Worm (Caenorhabditis elegans): Measurements from ENCODE around the gene srab-7.

srab-7 gene

ce11 chrV:3132116-3132515, 22.9 kb downstream of the srab-7 start:
- TF ChIP-seq him-1 (tag; optimal IDR thresholded peaks at IDR 0.05) (no peak), W03F9.2 (tag; optimal IDR thresholded peaks at IDR 0.05) (no peak), dao-5 (tag; optimal IDR thresholded peaks at IDR 0.05) (no peak)

ce11 chrV:3128803-3129202, 26.2 kb downstream of the srab-7 start, which contains the start of gene tat-6:
TSS of gene tat-6 (plus strand) at chrV:3129103.
- TF ChIP-seq dao-5 (tag; optimal IDR thresholded peaks at IDR 0.05) (no peak), W03F9.2 (tag; optimal IDR thresholded peaks at IDR 0.05) (no peak), him-1 (tag; optimal IDR thresholded peaks at IDR 0.05) (no peak)

ce11 chrV:3127670-3128069, 27.3 kb downstream of the srab-7 start, which contains the start of gene Y73C8C.10:
TSS of gene Y73C8C.10 (minus strand) at chrV:3127770.
- no peak for TF ChIP-seq dao-5 (tag; optimal IDR thresholded peaks at IDR 0.05)
- no peak for TF ChIP-seq W03F9.2 (tag; optimal IDR thresholded peaks at IDR 0.05)
- TF ChIP-seq him-1 (tag; optimal IDR thresholded peaks at IDR 0.05), result no peak

ce11 chrV:3124912-3125311, 30.1 kb downstream of the srab-7 start, which contains the start of gene Y73C8C.12:
TSS of gene Y73C8C.12 (plus strand) at chrV:3125212.
- TF ChIP-seq dao-5 (tag; optimal IDR thresholded peaks at IDR 0.05) (no peak), him-1 (tag; optimal IDR thresholded peaks at IDR 0.05) (no peak)

- TF ChIP-seq W03F9.2 (tag; optimal IDR thresholded peaks at IDR 0.05) (no peak), dao-5 (tag; optimal IDR thresholded peaks at IDR 0.05) (no peak), him-1 (tag; optimal IDR thresholded peaks at IDR 0.05) (no peak)
These were observed 32.6 kb downstream of the srab-7 start for ce11 chrV:3122403-3122802.

ce11 chrV:3121743-3122142, 33.2 kb downstream of the srab-7 start, which contains the start of gene srt-56:
TSS of gene srt-56 (minus strand) at chrV:3121843.
- TF ChIP-seq W03F9.2 (tag; optimal IDR thresholded peaks at IDR 0.05) (no peak), him-1 (tag; optimal IDR thresholded peaks at IDR 0.05) (no peak), dao-5 (tag; optimal IDR thresholded peaks at IDR 0.05) (no peak)

- no peak for TF ChIP-seq W03F9.2 (tag; optimal IDR thresholded peaks at IDR 0.05)
- TF ChIP-seq dao-5 (tag; optimal IDR thresholded peaks at IDR 0.05), result no peak
- TF ChIP-seq him-1 (tag; optimal IDR thresholded peaks at IDR 0.05), result no peak
These were observed 35.8 kb downstream of the srab-7 start for ce11 chrV:3119185-3119584.

ce11 chrV:3118167-3118566, 36.8 kb downstream of the srab-7 start, which contains the start of gene clec-210:
TSS of gene clec-210 (plus strand) at chrV:3118377.
- TF ChIP-seq him-1 (tag; optimal IDR thresholded peaks at IDR 0.05) (no peak), dao-5 (tag; optimal IDR thresholded peaks at IDR 0.05) (no peak), W03F9.2 (tag; optimal IDR thresholded peaks at IDR 0.05) (no peak)

- no peak for TF ChIP-seq W03F9.2 (tag; optimal IDR thresholded peaks at IDR 0.05)
- no peak for TF ChIP-seq dao-5 (tag; optimal IDR thresholded peaks at IDR 0.05)
- TF ChIP-seq him-1 (tag; optimal IDR thresholded peaks at IDR 0.05), result no peak
These were observed 40.0 kb downstream of the srab-7 start, which contains the start of gene Y73C8C.3 for ce11 chrV:3114973-3115372. TSS of gene Y73C8C.3 (plus strand) at chrV:3115273.

ce11 chrV:3113751-3114150, 41.2 kb downstream of the srab-7 start, which contains the start of gene Y73C8C.8:
TSS of gene Y73C8C.8 (minus strand) at chrV:3113851.
- no peak for TF ChIP-seq W03F9.2 (tag; optimal IDR thresholded peaks at IDR 0.05)
- no peak for TF ChIP-seq him-1 (tag; optimal IDR thresholded peaks at IDR 0.05)
- no peak for TF ChIP-seq dao-5 (tag; optimal IDR thresholded peaks at IDR 0.05)

ce11 chrV:3112198-3112597, 42.8 kb downstream of the srab-7 start:
- no peak for TF ChIP-seq W03F9.2 (tag; optimal IDR thresholded peaks at IDR 0.05)

- TF ChIP-seq him-1 (tag; optimal IDR thresholded peaks at IDR 0.05) (no peak), dao-5 (tag; optimal IDR thresholded peaks at IDR 0.05) (no peak), W03F9.2 (tag; optimal IDR thresholded peaks at IDR 0.05) (no peak)
These were observed 47.5 kb downstream of the srab-7 start, which contains the start of gene str-68 for ce11 chrV:3107450-3107849. TSS of gene str-68 (minus strand) at chrV:3107550.

- no peak for TF ChIP-seq him-1 (tag; optimal IDR thresholded peaks at IDR 0.05)
These were observed 48.2 kb downstream of the srab-7 start for ce11 chrV:3106785-3107184.

- TF ChIP-seq him-1 (tag; optimal IDR thresholded peaks at IDR 0.05) (no peak), dao-5 (tag; optimal IDR thresholded peaks at IDR 0.05) (no peak), W03F9.2 (tag; optimal IDR thresholded peaks at IDR 0.05) (no peak)
These were observed 49.2 kb downstream of the srab-7 start, which contains the start of gene str-69 for ce11 chrV:3105810-3106209. TSS of gene str-69 (minus strand) at chrV:3105910.

ce11 chrV:3104134-3104533, 50.8 kb downstream of the srab-7 start, which contains the start of gene str-66:
TSS of gene str-66 (minus strand) at chrV:3104234.
- no peak for TF ChIP-seq him-1 (tag; optimal IDR thresholded peaks at IDR 0.05)
- TF ChIP-seq W03F9.2 (tag; optimal IDR thresholded peaks at IDR 0.05), result no peak
- TF ChIP-seq dao-5 (tag; optimal IDR thresholded peaks at IDR 0.05), result no peak

Data from whole organism, L4/young adult.